Worm (Caenorhabditis elegans) whole organism, young adult: Measurements from ENCODE around the gene ZK1248.20.

Source experiments
- C17E4.6 ChIP-seq: fragments of 200-800 bp; sonication (Bioruptor generic); IDR thresholded peaks from 2 replicates; pipeline ENCODE4 v1.3.6; 2022; ENCODE audit warnings: missing genetic modification reagents, missing genetic modification characterization, missing compliant biosample characterization
- D2030.7 ChIP-seq: fragments of 200-800 bp; sonication (Bioruptor generic); IDR thresholded peaks from 2 replicates; pipeline ENCODE4 v1.3.6; 2022; ENCODE audit warnings: missing genetic modification reagents, missing genetic modification characterization, missing compliant biosample characterization
- F10E7.11 ChIP-seq: sonication (generic microtip); optimal IDR thresholded peaks from 2 replicates; lab custom pipeline; 2017; ENCODE audit warnings: mild to moderate bottlenecking, missing genetic modification characterization, moderate library complexity, missing compliant biosample characterization
- F23B12.7 ChIP-seq: sonication (generic microtip); optimal IDR thresholded peaks from 2 replicates; lab custom pipeline; 2017; ENCODE audit warnings: missing genetic modification characterization, mild to moderate bottlenecking, missing compliant biosample characterization, antibody characterized with exemption, moderate library complexity; ENCODE audit not compliant: insufficient read depth
- F55B11.4 ChIP-seq: sonication (generic microtip); optimal IDR thresholded peaks from 2 replicates; lab custom pipeline; 2016; ENCODE audit warnings: missing compliant biosample characterization, missing genetic modification characterization, borderline replicate concordance; ENCODE audit not compliant: insufficient read depth
- Y67H2A.10 ChIP-seq: fragments of 200-800 bp; sonication (Bioruptor generic); conservative IDR thresholded peaks from 2 replicates; pipeline ENCODE4 v1.3.6; 2022; ENCODE audit warnings: missing genetic modification reagents, missing genetic modification characterization, missing compliant biosample characterization
- athp-1 ChIP-seq: sonication (generic microtip); optimal IDR thresholded peaks from 2 replicates; lab custom pipeline; 2017; ENCODE audit warnings: mild to moderate bottlenecking, missing genetic modification characterization, missing compliant biosample characterization
- attf-6 ChIP-seq: fragments of 200-800 bp; sonication (Bioruptor generic); IDR thresholded peaks from 2 replicates; pipeline ENCODE4 v1.3.6; 2022; ENCODE audit warnings: missing genetic modification reagents, missing genetic modification characterization, missing compliant biosample characterization
- ccch-3 ChIP-seq: fragments of 200-800 bp; sonication (Bioruptor generic); optimal IDR thresholded peaks from 2 replicates; lab custom pipeline; 2018; ENCODE audit warnings: mild to moderate bottlenecking, missing genetic modification characterization, missing compliant biosample characterization
- cebp-1 ChIP-seq, 2 experiments: fragments of 200-800 bp in 1 of 2; sonication (Bioruptor generic) in 1 of 2; sonication (generic microtip) in 1 of 2; IDR thresholded peaks in 1 of 2; optimal IDR thresholded peaks in 1 of 2; 2 replicates each; pipeline versions ENCODE4 v1.3.6 to Lab custom; 2017 to 2022; ENCODE audit warnings: missing compliant biosample characterization in 2 of 2, missing genetic modification characterization in 2 of 2, mild to moderate bottlenecking in 1 of 2, missing genetic modification reagents in 1 of 2, moderate library complexity in 1 of 2
- ceh-100 ChIP-seq: fragments of 200-800 bp; sonication (Bioruptor generic); IDR thresholded peaks from 2 replicates; pipeline ENCODE4 v1.3.6; 2022; ENCODE audit warnings: missing genetic modification reagents, missing genetic modification characterization, missing compliant biosample characterization
- ceh-58 ChIP-seq: fragments of 200-800 bp; sonication (Bioruptor generic); IDR thresholded peaks from 2 replicates; pipeline ENCODE4 v1.3.6; 2022; ENCODE audit warnings: missing genetic modification characterization, missing compliant biosample characterization
- ceh-79 ChIP-seq: sonication (generic microtip); optimal IDR thresholded peaks from 2 replicates; lab custom pipeline; 2017; ENCODE audit warnings: mild to moderate bottlenecking, missing genetic modification characterization, missing compliant biosample characterization
- die-1 ChIP-seq: sonication (generic microtip); optimal IDR thresholded peaks from 2 replicates; lab custom pipeline; 2016; ENCODE audit warnings: missing genotype, mild to moderate bottlenecking, missing genetic modification characterization, missing compliant biosample characterization
- fkh-3 ChIP-seq: sonication (generic microtip); optimal IDR thresholded peaks from 2 replicates; lab custom pipeline; 2016; ENCODE audit warnings: mild to moderate bottlenecking, missing genetic modification characterization, missing compliant biosample characterization
- gei-17 ChIP-seq: fragments of 200-800 bp; sonication (Bioruptor generic); optimal IDR thresholded peaks from 2 replicates; lab custom pipeline; 2018; ENCODE audit warnings: mild to moderate bottlenecking, missing genetic modification characterization, missing compliant biosample characterization
- hlh-12 ChIP-seq: sonication (generic microtip); optimal IDR thresholded peaks from 2 replicates; lab custom pipeline; 2016; ENCODE audit warnings: missing genetic modification characterization, missing compliant biosample characterization
- hmg-20 ChIP-seq: fragments of 200-800 bp; sonication (Bioruptor generic); IDR thresholded peaks from 2 replicates; pipeline ENCODE4 v1.3.6; 2022; ENCODE audit warnings: missing genetic modification reagents, missing genetic modification characterization, missing compliant biosample characterization
- lin-26 ChIP-seq: fragments of 200-800 bp; sonication (Bioruptor generic); IDR thresholded peaks from 2 replicates; pipeline ENCODE4 v1.3.6; 2022; ENCODE audit warnings: missing genetic modification reagents, missing genetic modification characterization, missing compliant biosample characterization
- lir-1 ChIP-seq: fragments of 200-800 bp; sonication (Bioruptor generic); conservative IDR thresholded peaks from 2 replicates; pipeline ENCODE4 v1.3.6; 2022; ENCODE audit warnings: missing genetic modification reagents, missing genetic modification characterization, missing compliant biosample characterization
- madf-3 ChIP-seq: fragments of 200-800 bp; sonication (Bioruptor generic); IDR thresholded peaks from 2 replicates; pipeline ENCODE4 v1.3.6; 2022; ENCODE audit warnings: missing genetic modification reagents, missing genetic modification characterization, missing compliant biosample characterization
- madf-6 ChIP-seq: fragments of 200-800 bp; sonication (Bioruptor generic); IDR thresholded peaks from 2 replicates; pipeline ENCODE4 v1.3.6; 2022; ENCODE audit warnings: missing genetic modification reagents, missing genetic modification characterization, missing compliant biosample characterization
- madf-8 ChIP-seq: fragments of 200-800 bp; sonication (Bioruptor generic); conservative IDR thresholded peaks from 2 replicates; pipeline ENCODE4 v1.3.6; 2022; ENCODE audit warnings: missing genetic modification reagents, missing genetic modification characterization, missing compliant biosample characterization
- mes-4 ChIP-seq: sonication (generic microtip); optimal IDR thresholded peaks from 2 replicates; lab custom pipeline; 2016; ENCODE audit warnings: missing genotype, missing genetic modification characterization, missing compliant biosample characterization
- nhr-179 ChIP-seq: sonication (generic microtip); optimal IDR thresholded peaks from 2 replicates; lab custom pipeline; 2016; ENCODE audit warnings: mild to moderate bottlenecking, missing genetic modification characterization, missing compliant biosample characterization
- nhr-80 ChIP-seq: sonication (generic microtip); optimal IDR thresholded peaks from 2 replicates; lab custom pipeline; 2016; ENCODE audit warnings: missing genetic modification characterization, missing compliant biosample characterization
- nhr-90 ChIP-seq: sonication (generic microtip); optimal IDR thresholded peaks from 2 replicates; lab custom pipeline; 2016; ENCODE audit warnings: missing genotype, mild to moderate bottlenecking, missing genetic modification characterization, missing compliant biosample characterization
- rcor-1 ChIP-seq: fragments of 200-800 bp; sonication (Bioruptor generic); IDR thresholded peaks from 2 replicates; pipeline ENCODE4 v1.3.6; 2022; ENCODE audit warnings: missing genetic modification reagents, missing genetic modification characterization, missing compliant biosample characterization
- rec-8 ChIP-seq, 2 experiments: sonication (generic microtip); optimal IDR thresholded peaks; 2 replicates each; lab custom pipeline; 2016; ENCODE audit warnings: mild to moderate bottlenecking in 2 of 2, missing genetic modification characterization in 2 of 2, missing genetic modification reagents in 2 of 2, missing genotype in 2 of 2, missing biosample characterization in 1 of 2, missing compliant biosample characterization in 1 of 2, moderate library complexity in 1 of 2
- repo-1 ChIP-seq: sonication (generic microtip); optimal IDR thresholded peaks from 2 replicates; lab custom pipeline; 2017; ENCODE audit warnings: mild to moderate bottlenecking, missing genetic modification characterization, missing compliant biosample characterization
- sdz-38 ChIP-seq: sonication (generic microtip); optimal IDR thresholded peaks from 2 replicates; lab custom pipeline; 2016; ENCODE audit warnings: missing genotype, missing genetic modification characterization, missing compliant biosample characterization
- snpc-1.1 ChIP-seq: sonication (generic microtip); optimal IDR thresholded peaks from 2 replicates; lab custom pipeline; 2017; ENCODE audit warnings: missing genetic modification characterization, mild to moderate bottlenecking, missing compliant biosample characterization, antibody characterized with exemption, moderate library complexity, missing genotype, missing genetic modification reagents; ENCODE audit not compliant: insufficient read depth
- snpc-1.3 ChIP-seq: sonication (generic microtip); optimal IDR thresholded peaks from 2 replicates; lab custom pipeline; 2017; ENCODE audit warnings: missing genetic modification characterization, mild to moderate bottlenecking, missing compliant biosample characterization, antibody characterized with exemption, moderate library complexity, missing genotype, missing genetic modification reagents; ENCODE audit not compliant: insufficient read depth
- snpc-4 ChIP-seq, 5 experiments: fragments of 150-350 bp in 1 of 5; sonication (generic microtip) in 4 of 5; optimal IDR thresholded peaks; 2 replicates each; lab custom pipeline; 2014 to 2018; ENCODE audit warnings: missing genetic modification characterization in 5 of 5, missing biosample characterization in 3 of 5, antibody characterized with exemption in 2 of 5, mild to moderate bottlenecking in 2 of 5, missing compliant biosample characterization in 2 of 5, missing genotype in 2 of 5, moderate library complexity in 2 of 5, missing genetic modification reagents in 1 of 5
- somi-1 ChIP-seq: fragments of 200-800 bp; sonication (Bioruptor generic); optimal IDR thresholded peaks from 2 replicates; lab custom pipeline; 2018; ENCODE audit warnings: mild to moderate bottlenecking, missing genetic modification characterization, missing compliant biosample characterization
- tbx-9 ChIP-seq: sonication (generic microtip); optimal IDR thresholded peaks from 2 replicates; lab custom pipeline; 2016; ENCODE audit warnings: borderline replicate concordance, missing genetic modification characterization, inconsistent platforms, missing compliant biosample characterization
- tlf-1 ChIP-seq: fragments of 200-800 bp; sonication (Bioruptor generic); optimal IDR thresholded peaks from 2 replicates; lab custom pipeline; 2018; ENCODE audit warnings: mild to moderate bottlenecking, missing genetic modification characterization, missing compliant biosample characterization
- unc-130 ChIP-seq: sonication (generic microtip); optimal IDR thresholded peaks from 2 replicates; lab custom pipeline; 2016; ENCODE audit warnings: missing genetic modification reagents, missing genetic modification characterization, missing compliant biosample characterization

Gene ZK1248.20

ce11 chrII:5839227-5839626 is 22.8 kb downstream of the ZK1248.20 start, which contains the start of gene ZK1248.19:
Gene ZK1248.19, minus strand, starts transcription at chrII:5839414.
- TF ChIP-seq madf-3 (GFP tag; lab: Robert Waterston, UW) (no peak), athp-1 (tag; lab: Kevin White, UChicago) (no peak), Y67H2A.10 (GFP tag; lab: Robert Waterston, UW) (no peak), rcor-1 (GFP tag; lab: Robert Waterston, UW) (peak; percentile 70; the same call in 1 of the 2 replicates), ceh-100 (GFP tag; lab: Robert Waterston, UW) (peak; percentile 52; the same call in 1 of the 2 replicates), snpc-4 (GFP tag; optimal IDR thresholded peaks at IDR 0.05; lab: Kevin White, UChicago) (no peak), snpc-4 (tag; optimal IDR thresholded peaks at IDR 0.05; lab: Kevin White, UChicago) (peak in 1 of 4 experiments; percentile 26)
- TF ChIP-seq, all 124 proteins: peak for 3

- TF ChIP-seq ceh-79 (tag; lab: Kevin White, UChicago) (no peak), rec-8 (tag; optimal IDR thresholded peaks at IDR 0.05; lab: Kevin White, UChicago) (no peak), fkh-3 (tag; lab: Kevin White, UChicago) (no peak), ceh-58 (GFP tag; lab: Robert Waterston, UW) (no peak), die-1 (tag; lab: Kevin White, UChicago) (no peak), tbx-9 (no peak), nhr-90 (tag; lab: Kevin White, UChicago) (no peak), mes-4 (tag; lab: Kevin White, UChicago) (no peak), hlh-12 (tag; lab: Kevin White, UChicago) (no peak), sdz-38 (tag; lab: Kevin White, UChicago) (no peak), F23B12.7 (no peak), repo-1 (tag; lab: Kevin White, UChicago) (no peak), lir-1 (GFP tag; lab: Robert Waterston, UW) (no peak), snpc-1.1 (tag; lab: Kevin White, UChicago) (no peak), cebp-1 (GFP tag; IDR thresholded peaks at IDR 0.05; lab: Robert Waterston, UW) (no peak), cebp-1 (tag; optimal IDR thresholded peaks at IDR 0.05; lab: Kevin White, UChicago) (no peak)
Measured at ce11 chrII:5841053-5841547, 24.7 kb downstream of the ZK1248.20 start, which contains the start of gene lec-5. Gene lec-5, minus strand, starts transcription at chrII:5841103.

ce11 chrII:5841866-5842265 is 25.4 kb downstream of the ZK1248.20 start, which contains the start of gene nep-25:
Gene nep-25, plus strand, starts transcription at chrII:5842240.
- no peak for TF ChIP-seq madf-3 (GFP tag; lab: Robert Waterston, UW)
- TF ChIP-seq unc-130: no peak
- TF ChIP-seq snpc-1.1 (tag; lab: Kevin White, UChicago): no peak
- no peak for TF ChIP-seq madf-6 (GFP tag; lab: Robert Waterston, UW)
- no peak for TF ChIP-seq F10E7.11 (tag; lab: Kevin White, UChicago)
- no peak for TF ChIP-seq F55B11.4 (tag; lab: Kevin White, UChicago)
- TF ChIP-seq D2030.7: no peak
- TF ChIP-seq gei-17 (GFP tag; lab: Kevin White, UChicago): no peak
- no peak for TF ChIP-seq tlf-1 (GFP tag; lab: Kevin White, UChicago)
- no peak for TF ChIP-seq snpc-1.3 (tag; lab: Kevin White, UChicago)
- TF ChIP-seq tbx-9: no peak
- no peak for TF ChIP-seq hmg-20 (GFP tag; lab: Robert Waterston, UW)
- no peak for TF ChIP-seq lin-26 (GFP tag; lab: Robert Waterston, UW)
- no peak for TF ChIP-seq somi-1 (GFP tag; lab: Kevin White, UChicago)
- no peak for TF ChIP-seq attf-6 (GFP tag; lab: Robert Waterston, UW)
- no peak for TF ChIP-seq ccch-3 (GFP tag; lab: Kevin White, UChicago)
- TF ChIP-seq C17E4.6: no peak
- no peak for TF ChIP-seq nhr-179
- TF ChIP-seq nhr-80 (tag; lab: Kevin White, UChicago): no peak
- TF ChIP-seq madf-8: no peak
